Fruit fly (Drosophila melanogaster) S2 (cell line): ENCODE results near the gene Pgant7.

ENCODE experiments used
- CG8478 ChIP-seq: fragments of >200 bp; optimal IDR thresholded peaks from 2 replicates; lab custom pipeline; 2018
- CTCF ChIP-seq, 2 experiments: fragments of >200 bp; optimal IDR thresholded peaks; 2 replicates each; lab custom pipeline; 2018

DNA sequence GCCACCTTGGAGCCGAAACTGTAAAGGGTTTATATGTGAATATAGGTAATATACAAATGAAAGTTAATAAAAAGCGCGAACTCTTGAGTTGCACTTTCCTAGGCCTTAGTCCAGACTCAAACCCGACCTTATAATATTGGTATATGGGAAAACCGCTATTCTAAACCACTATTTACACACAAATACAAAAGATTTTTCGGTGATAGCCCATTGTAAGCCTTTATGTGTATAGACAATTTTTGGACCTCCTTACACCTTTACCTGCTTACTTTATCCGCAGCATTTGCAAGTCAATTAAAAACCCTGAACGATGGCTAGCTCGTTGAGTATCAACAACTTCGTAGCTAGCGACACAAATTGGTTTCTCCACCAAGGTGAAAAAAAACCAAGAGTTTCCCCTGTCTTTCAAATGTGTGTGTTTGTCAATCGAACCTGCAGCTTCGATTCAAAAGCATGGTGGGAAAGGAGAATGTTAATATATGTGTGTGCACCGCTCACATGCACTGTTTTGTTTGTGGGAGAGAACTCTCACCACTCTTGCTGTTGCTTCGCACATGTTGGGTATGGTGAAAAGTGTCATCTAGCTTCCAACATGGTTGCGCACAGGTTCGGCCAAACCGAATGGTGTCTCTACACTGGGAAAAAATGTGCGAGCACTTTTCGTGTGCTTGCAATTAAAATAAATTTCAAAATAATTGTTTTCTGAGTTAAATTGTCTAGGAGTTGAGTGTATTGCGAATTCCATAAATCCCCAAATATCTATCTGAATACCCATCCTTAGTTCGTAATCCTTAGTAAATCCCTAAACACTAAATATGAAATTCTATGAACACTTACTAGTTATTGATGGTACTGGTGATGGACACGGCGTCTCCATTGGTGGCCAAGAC lies 7.1 kb upstream of the Pgant7 start:
- TF ChIP-seq CG8478 (lab: Kevin White, UChicago) (no peak), CTCF (optimal IDR thresholded peaks at IDR 0.05; lab: Kevin White, UChicago) (no peak)
